Fruit fly (Drosophila melanogaster) whole organism, wandering third instar larva: ENCODE data around the gene DopEcR.

Source experiments
- Abd-B ChIP-seq: fragments of >200 bp; optimal IDR thresholded peaks from 2 replicates; lab custom pipeline; 2017; ENCODE audit warnings: missing biosample characterization, missing genetic modification characterization
- CG32264 ChIP-seq: fragments of 200-800 bp; sonication (Bioruptor generic); optimal IDR thresholded peaks from 2 replicates; lab custom pipeline; 2016; ENCODE audit warnings: missing biosample characterization, missing genetic modification characterization
- CrebA ChIP-seq: fragments of 200-800 bp; sonication (Bioruptor generic); optimal IDR thresholded peaks from 2 replicates; lab custom pipeline; 2016; ENCODE audit warnings: missing biosample characterization, mild to moderate bottlenecking, missing genetic modification characterization, borderline replicate concordance
- HLH106 ChIP-seq: fragments of 200-800 bp; optimal IDR thresholded peaks from 3 replicates; lab custom pipeline; 2019; ENCODE audit warnings: missing biosample characterization, mild to moderate bottlenecking, missing genetic modification characterization, moderate library complexity
- Hnf4 ChIP-seq: fragments of 200-800 bp; sonication (Bioruptor generic); optimal IDR thresholded peaks from 2 replicates; lab custom pipeline; 2016; ENCODE audit warnings: missing biosample characterization, mild to moderate bottlenecking, missing genetic modification characterization
- Hr78 ChIP-seq: fragments of >200 bp; optimal IDR thresholded peaks from 2 replicates; lab custom pipeline; 2017; ENCODE audit warnings: missing biosample characterization, missing genetic modification characterization
- Hr83 ChIP-seq: fragments of 200-300 bp; sonication (Bioruptor generic); optimal IDR thresholded peaks from 2 replicates; lab custom pipeline; 2016; ENCODE audit warnings: missing biosample characterization, mild to moderate bottlenecking, missing genetic modification characterization, moderate library complexity; ENCODE audit not compliant: poor library complexity, severe bottlenecking
- Jra ChIP-seq: sonication (Bioruptor generic); optimal IDR thresholded peaks from 2 replicates; lab custom pipeline; 2016; ENCODE audit warnings: missing biosample characterization, missing genetic modification characterization
- Myc ChIP-seq: fragments of >200 bp; optimal IDR thresholded peaks from 2 replicates; lab custom pipeline; 2017
- N ChIP-seq: fragments of >200 bp; optimal IDR thresholded peaks from 2 replicates; lab custom pipeline; 2018; ENCODE audit warnings: missing biosample characterization, missing external identifiers, missing genetic modification characterization
- OdsH ChIP-seq: fragments of 200-800 bp; sonication (Bioruptor generic); optimal IDR thresholded peaks from 2 replicates; lab custom pipeline; 2016; ENCODE audit warnings: missing biosample characterization, mild to moderate bottlenecking, missing genetic modification characterization
- Sp1 ChIP-seq: fragments of 200-800 bp; sonication (Bioruptor generic); optimal IDR thresholded peaks from 3 replicates; lab custom pipeline; 2019; ENCODE audit warnings: missing biosample characterization, mild to moderate bottlenecking, missing genetic modification characterization, moderate library complexity
- Vsx2 ChIP-seq: fragments of 200-300, 225-300 bp; sonication (Bioruptor generic); optimal IDR thresholded peaks from 2 replicates; lab custom pipeline; 2018; ENCODE audit warnings: missing biosample characterization, missing genetic modification characterization; ENCODE audit not compliant: partially characterized antibody
- br ChIP-seq: fragments of 200-800 bp; sonication (Bioruptor generic); optimal IDR thresholded peaks from 2 replicates; lab custom pipeline; 2016; ENCODE audit warnings: missing biosample characterization, missing genetic modification characterization
- brk ChIP-seq: fragments of 200-800 bp; sonication (Bioruptor generic); optimal IDR thresholded peaks from 2 replicates; lab custom pipeline; 2016; ENCODE audit warnings: missing biosample characterization, mild to moderate bottlenecking, missing genetic modification characterization
- dl ChIP-seq, 2 experiments: fragments of 175-275, 200-275 bp in 1 of 2; fragments of 200-275 bp in 1 of 2; sonication (Bioruptor generic); optimal IDR thresholded peaks; lab custom pipeline; 2018; ENCODE audit warnings: mild to moderate bottlenecking in 2 of 2, missing biosample characterization in 2 of 2, missing genetic modification characterization in 2 of 2, moderate library complexity in 2 of 2; ENCODE audit not compliant: partially characterized antibody in 2 of 2, insufficient read depth in 1 of 2
- dmrt93B ChIP-seq: fragments of 200-800 bp; sonication (Bioruptor generic); optimal IDR thresholded peaks from 2 replicates; lab custom pipeline; 2018; ENCODE audit warnings: missing biosample characterization, mild to moderate bottlenecking, missing genetic modification characterization
- ey ChIP-seq: fragments of 200-800 bp; sonication (Bioruptor generic); optimal IDR thresholded peaks from 2 replicates; lab custom pipeline; 2016; ENCODE audit warnings: missing biosample characterization, missing genetic modification characterization
- foxo ChIP-seq, 2 experiments: fragments of 200-800 bp; sonication (Bioruptor generic); optimal IDR thresholded peaks; 2 replicates in 1 of 2; 3 replicates in 1 of 2; lab custom pipeline; 2016 to 2017; ENCODE audit warnings: missing biosample characterization in 2 of 2, missing genetic modification characterization in 2 of 2
- fru ChIP-seq: fragments of 200-800 bp; sonication (Bioruptor generic); optimal IDR thresholded peaks from 3 replicates; lab custom pipeline; 2016; ENCODE audit warnings: missing biosample characterization, mild to moderate bottlenecking, missing genetic modification characterization
- h ChIP-seq: fragments of 200-800 bp; sonication (Bioruptor generic); optimal IDR thresholded peaks from 3 replicates; lab custom pipeline; 2016; ENCODE audit warnings: missing biosample characterization, mild to moderate bottlenecking, missing genetic modification characterization
- jim ChIP-seq: fragments of 175-275, 200-325 bp; sonication (Bioruptor generic); optimal IDR thresholded peaks from 2 replicates; lab custom pipeline; 2016; ENCODE audit warnings: missing biosample characterization, mild to moderate bottlenecking, missing genetic modification characterization
- lola ChIP-seq: fragments of >200 bp; optimal IDR thresholded peaks from 2 replicates; lab custom pipeline; 2017; ENCODE audit warnings: missing biosample characterization, missing genetic modification characterization
- pan ChIP-seq: fragments of >200 bp; optimal IDR thresholded peaks from 2 replicates; lab custom pipeline; 2017
- psq ChIP-seq: fragments of 200-800 bp; sonication (Bioruptor generic); optimal IDR thresholded peaks from 3 replicates; lab custom pipeline; 2017; ENCODE audit warnings: missing biosample characterization, mild to moderate bottlenecking, missing genetic modification characterization, moderate library complexity
- rgr ChIP-seq: fragments of 200-800 bp; sonication (Bioruptor generic); optimal IDR thresholded peaks from 3 replicates; lab custom pipeline; 2016; ENCODE audit warnings: missing biosample characterization, mild to moderate bottlenecking, missing genetic modification characterization
- sage ChIP-seq: fragments of 200-800 bp; sonication (Bioruptor generic); optimal IDR thresholded peaks from 2 replicates; lab custom pipeline; 2016; ENCODE audit warnings: missing biosample characterization, mild to moderate bottlenecking, missing genetic modification characterization
- sv ChIP-seq: fragments of 200-800 bp; sonication (Bioruptor generic); optimal IDR thresholded peaks from 3 replicates; lab custom pipeline; 2016; ENCODE audit warnings: missing biosample characterization, missing genetic modification characterization
- usp ChIP-seq: fragments of >200 bp; optimal IDR thresholded peaks from 2 replicates; lab custom pipeline; 2017; ENCODE audit warnings: missing biosample characterization, missing genetic modification characterization

Gene DopEcR

DNA sequence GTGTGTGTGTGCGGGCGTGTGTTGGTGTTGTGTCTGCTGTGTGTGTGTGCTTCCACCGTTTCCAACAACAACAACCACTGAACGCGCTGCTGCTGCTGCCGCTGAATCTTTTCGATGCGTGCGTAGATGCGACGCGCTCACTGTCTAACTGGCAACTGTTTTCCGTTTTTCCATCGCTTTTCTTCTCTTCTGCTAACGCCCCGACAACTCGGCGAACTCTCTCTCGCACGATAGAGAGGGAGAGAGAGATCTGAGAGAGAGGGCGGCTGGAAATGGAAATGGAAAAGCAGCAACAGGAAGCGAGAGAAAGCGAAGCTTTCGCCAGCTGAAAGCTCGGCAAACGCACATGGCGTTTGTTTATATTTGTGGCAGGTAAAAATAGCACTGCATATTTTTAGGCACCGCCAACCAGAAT, at the start of gene DopEcR:
TSS of gene DopEcR (minus strand) at position 157 of the 415 bp plus-strand sequence.
- TF ChIP-seq ey (GFP tag; lab: Kevin White, UChicago) (no peak), Myc (lab: Kevin White, UChicago) (peak; percentile 12), pan (no peak), sv (GFP tag; lab: Kevin White, UChicago) (peak; percentile 12)

DNA sequence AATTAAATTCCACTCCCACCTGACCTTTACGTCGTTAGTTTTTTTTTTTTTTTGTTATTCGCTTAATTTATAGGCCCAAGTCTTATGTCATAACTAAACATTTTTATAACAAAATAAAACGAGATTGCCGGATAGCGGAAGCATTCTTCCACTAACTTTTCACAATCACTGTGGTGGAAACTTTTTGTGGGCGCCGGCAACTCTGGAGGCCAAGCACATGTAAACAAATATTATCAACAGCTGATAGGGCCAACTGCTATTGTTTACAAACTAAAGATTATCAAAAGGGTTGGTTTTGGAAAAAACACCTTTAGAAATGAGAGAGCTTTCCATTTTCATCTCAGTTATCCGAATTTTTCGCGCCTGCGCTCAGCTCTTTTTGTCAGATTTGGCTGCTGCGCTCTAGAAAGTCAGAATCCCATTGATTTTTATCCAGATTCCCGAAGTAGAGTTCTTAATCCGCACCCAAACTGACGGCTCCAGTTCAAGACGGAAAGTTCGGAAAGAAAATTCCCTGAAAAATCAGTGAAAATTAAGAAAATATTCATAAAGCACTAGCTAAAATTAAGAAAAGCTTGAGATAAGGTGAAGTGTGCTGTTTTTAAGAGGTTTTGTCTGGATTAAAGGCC, 48.8 kb upstream of the DopEcR start, which contains the start of gene nAChRbeta1:
TSS of gene nAChRbeta1 (plus strand) at position 432 of the 629 bp plus-strand sequence.
- TF ChIP-seq sv (GFP tag; lab: Kevin White, UChicago) = no peak
- no peak for TF ChIP-seq Hr78 (GFP tag; lab: Kevin White, UChicago)
- no peak for TF ChIP-seq Vsx2 (GFP tag; lab: Kevin White, UChicago)
- TF ChIP-seq dmrt93B (GFP tag; lab: Kevin White, UChicago) = no peak
- no peak for TF ChIP-seq CG32264 (GFP tag; lab: Kevin White, UChicago)
- TF ChIP-seq sage (GFP tag; lab: Kevin White, UChicago) = no peak
- no peak for TF ChIP-seq CrebA
- no peak for TF ChIP-seq Hr83 (GFP tag; lab: Kevin White, UChicago)

DNA sequence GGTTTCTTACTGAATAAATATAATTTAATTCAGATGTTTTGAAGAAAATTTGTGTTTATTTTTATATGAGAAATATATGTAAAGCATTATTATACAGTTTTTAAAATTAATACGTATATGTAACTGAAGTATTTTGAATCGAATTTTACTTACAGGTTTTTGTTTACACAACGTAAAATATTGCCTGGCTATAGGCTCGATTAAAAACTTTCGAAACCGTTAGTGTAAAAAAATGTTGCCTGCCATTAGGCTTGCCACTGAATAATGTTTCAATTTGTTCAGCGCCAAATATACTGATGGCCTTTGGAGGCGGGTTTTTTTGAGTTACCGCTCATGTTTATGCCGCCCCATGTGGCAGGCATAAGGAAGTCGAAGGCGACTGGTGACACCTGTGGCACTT, 46.4 kb upstream of the DopEcR start:
- TF ChIP-seq rgr (GFP tag; lab: Kevin White, UChicago) (no peak), sv (GFP tag; lab: Kevin White, UChicago) (no peak), br (GFP tag; lab: Kevin White, UChicago) (no peak), fru (GFP tag; lab: Kevin White, UChicago) (no peak), Myc (lab: Kevin White, UChicago) (peak; percentile 74), N (GFP tag; lab: Kevin White, UChicago) (peak; percentile 32)
- TF ChIP-seq, all 38 proteins: peak for 2

DNA sequence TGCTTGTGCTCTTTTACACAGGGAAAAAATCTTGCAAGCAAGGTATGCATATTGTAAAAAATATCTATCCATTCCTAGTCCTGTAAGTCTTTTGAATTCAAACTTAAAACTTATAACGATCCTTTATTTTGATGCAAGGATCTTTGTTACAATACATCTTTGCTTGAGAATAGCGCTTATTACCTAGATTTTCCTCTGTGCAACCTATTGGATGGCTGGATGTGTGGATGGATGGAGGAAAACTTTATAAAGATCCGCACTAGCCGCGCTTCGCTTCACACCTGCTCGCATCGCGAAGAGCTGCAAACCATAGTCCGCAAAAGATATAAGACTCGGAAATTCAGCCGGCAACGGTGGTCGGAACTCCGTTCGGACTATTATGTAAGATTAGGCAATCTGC, 41.2 kb upstream of the DopEcR start, which contains the start of gene CG15020:
TSS of gene CG15020 (plus strand) at position 301 of the 400 bp plus-strand sequence.
- TF ChIP-seq br (GFP tag; lab: Kevin White, UChicago) (no peak), usp (GFP tag; lab: Kevin White, UChicago) (no peak), foxo (GFP tag; optimal IDR thresholded peaks at IDR 0.05; lab: Kevin White, UChicago) (no peak), HLH106 (tag; lab: Kevin White, UChicago) (no peak), Abd-B (GFP tag; lab: Kevin White, UChicago) (no peak), psq (GFP tag; lab: Kevin White, UChicago) (no peak), sage (GFP tag; lab: Kevin White, UChicago) (no peak), Hr78 (GFP tag; lab: Kevin White, UChicago) (no peak), brk (no peak), rgr (GFP tag; lab: Kevin White, UChicago) (no peak), lola (GFP tag; lab: Kevin White, UChicago) (no peak), ey (GFP tag; lab: Kevin White, UChicago) (no peak), CG32264 (GFP tag; lab: Kevin White, UChicago) (no peak)

DNA sequence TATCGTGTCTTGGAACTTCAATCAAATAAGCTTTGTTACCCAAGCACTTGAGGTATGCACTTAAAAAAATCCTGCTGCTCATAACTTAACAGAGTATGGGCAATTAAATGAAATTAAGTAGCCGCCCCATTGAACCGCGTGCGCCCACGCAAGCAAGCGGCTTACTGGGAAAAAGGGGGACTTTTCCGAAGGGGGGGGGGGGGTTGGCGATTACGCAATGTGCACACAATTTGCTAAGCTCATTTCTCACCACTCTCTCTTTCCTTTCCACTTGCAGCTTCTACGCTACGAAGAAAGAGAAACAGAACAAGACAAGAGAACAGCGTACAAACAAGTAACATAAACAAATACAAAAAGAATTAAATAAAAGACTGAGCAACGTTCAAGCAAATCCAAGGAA, 37.4 kb upstream of the DopEcR start:
- no peak for TF ChIP-seq Abd-B (GFP tag; lab: Kevin White, UChicago)
- TF ChIP-seq Jra = no peak
- TF ChIP-seq h (GFP tag; lab: Kevin White, UChicago) = no peak
- no peak for TF ChIP-seq Hnf4
- no peak for TF ChIP-seq foxo (GFP tag; optimal IDR thresholded peaks at IDR 0.05; lab: Kevin White, UChicago)
- no peak for TF ChIP-seq sv (GFP tag; lab: Kevin White, UChicago)
- no peak for TF ChIP-seq brk
- TF ChIP-seq Sp1 (GFP tag; lab: Kevin White, UChicago) = no peak
- no peak for TF ChIP-seq N (GFP tag; lab: Kevin White, UChicago)
- TF ChIP-seq dl (GFP tag; optimal IDR thresholded peaks at IDR 0.05; lab: Kevin White, UChicago; ENCODE audit: insufficient read depth in 1 of 2, partially characterized antibody in 2 of 2) = no peak
- TF ChIP-seq dmrt93B (GFP tag; lab: Kevin White, UChicago) = no peak
- no peak for TF ChIP-seq OdsH (GFP tag; lab: Kevin White, UChicago)
- TF ChIP-seq jim (GFP tag; lab: Kevin White, UChicago) = no peak
